Worm (Caenorhabditis elegans) whole organism, L3 larva: ENCODE data around the gene Y49F6A.12.

Experiments used
- ceh-28 ChIP-seq: fragments of 150-350 bp; optimal IDR thresholded peaks from 2 replicates; lab custom pipeline; 2014; ENCODE audit warnings: missing biosample characterization, missing genetic modification reagents, missing genetic modification characterization
- daf-12 ChIP-seq: fragments of 150-350 bp; optimal IDR thresholded peaks from 2 replicates; lab custom pipeline; 2014; ENCODE audit warnings: missing biosample characterization, missing genetic modification reagents, missing genetic modification characterization
- fkh-10 ChIP-seq: sonication (generic microtip); optimal IDR thresholded peaks from 2 replicates; lab custom pipeline; 2017; ENCODE audit warnings: missing biosample characterization, missing genetic modification reagents, missing genetic modification characterization
- jun-1 ChIP-seq: fragments of 150-350 bp; optimal IDR thresholded peaks from 2 replicates; lab custom pipeline; 2014; ENCODE audit warnings: missing biosample characterization, missing genetic modification reagents, missing genetic modification characterization
- nhr-11 ChIP-seq: fragments of 150-350 bp; optimal IDR thresholded peaks from 2 replicates; lab custom pipeline; 2014; ENCODE audit warnings: missing biosample characterization, missing genetic modification characterization
- nhr-237 ChIP-seq: fragments of 150-350 bp; optimal IDR thresholded peaks from 2 replicates; lab custom pipeline; 2014; ENCODE audit warnings: missing biosample characterization, missing genetic modification characterization
- nhr-28 ChIP-seq: fragments of 150-350 bp; optimal IDR thresholded peaks from 2 replicates; lab custom pipeline; 2014; ENCODE audit warnings: missing biosample characterization, missing genetic modification characterization
- nhr-76 ChIP-seq: fragments of 150-350 bp; sonication (generic microtip); optimal IDR thresholded peaks from 5 replicates; lab custom pipeline; 2014; ENCODE audit warnings: missing biosample characterization, missing genetic modification characterization
- pqm-1 ChIP-seq: fragments of 150-350 bp; optimal IDR thresholded peaks from 2 replicates; lab custom pipeline; 2017; ENCODE audit warnings: missing biosample characterization, missing genetic modification characterization, inconsistent platforms
- skn-1 ChIP-seq: fragments of 150-350 bp; optimal IDR thresholded peaks from 2 replicates; lab custom pipeline; 2014; ENCODE audit warnings: missing biosample characterization, missing genetic modification characterization
- snpc-4 ChIP-seq: fragments of 150-350 bp; optimal IDR thresholded peaks from 2 replicates; lab custom pipeline; 2014; ENCODE audit warnings: missing biosample characterization, missing genetic modification characterization

ce11 chrII:3550352-3550751 lies 45.1 kb upstream of the Y49F6A.12 start, which contains the start of gene W10G11.19:
- no peak for TF ChIP-seq pqm-1 (tag; lab: Kevin White, UChicago)
- no peak for TF ChIP-seq nhr-28 (tag; lab: Kevin White, UChicago)
- no peak for TF ChIP-seq jun-1 (tag; lab: Kevin White, UChicago)
- TF ChIP-seq nhr-76 (tag; lab: Kevin White, UChicago): no peak
- no peak for TF ChIP-seq daf-12 (tag; lab: Kevin White, UChicago)
- no peak for TF ChIP-seq ceh-28 (tag; lab: Kevin White, UChicago)
- no peak for TF ChIP-seq nhr-11 (tag; lab: Kevin White, UChicago)
- TF ChIP-seq fkh-10: no peak
- TF ChIP-seq snpc-4 (tag; lab: Kevin White, UChicago): no peak
- no peak for TF ChIP-seq skn-1 (tag; lab: Kevin White, UChicago)
- TF ChIP-seq nhr-237: no peak
